Fruit fly (Drosophila melanogaster): ENCODE measurements around the gene RpL28.

DNA sequence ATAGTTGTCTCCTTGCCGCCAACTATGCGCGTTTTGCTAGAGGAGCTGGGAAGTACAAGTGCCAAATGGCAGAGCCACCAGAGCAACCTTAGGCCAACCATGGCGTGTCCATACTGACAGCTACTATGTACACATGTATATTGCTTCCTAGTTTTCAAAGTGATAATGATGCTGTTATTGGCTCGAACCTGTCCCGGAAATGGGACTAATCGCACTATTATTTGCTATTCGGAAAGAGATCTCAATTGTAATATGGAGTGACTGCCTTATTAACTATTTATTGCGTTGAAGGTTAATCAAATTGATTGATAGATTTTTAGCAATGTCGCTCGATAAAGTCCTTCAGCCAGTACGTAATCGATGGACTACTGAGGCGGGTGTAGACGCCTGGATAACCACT is 18.4 kb downstream of the RpL28 start, which contains the start of gene CG33159:
- TF ChIP-seq h (GFP tag; optimal IDR thresholded peaks at IDR 0.05) (no peak), CrebA (GFP tag; optimal IDR thresholded peaks at IDR 0.05; ENCODE audit: borderline replicate concordance) (no peak), Hr78 (GFP tag; optimal IDR thresholded peaks at IDR 0.05) (no peak), rgr (GFP tag; optimal IDR thresholded peaks at IDR 0.05) (no peak)
